Fruit fly (Drosophila melanogaster) Kc167 (cell line): ENCODE data around the gene CG3987.

Experiments used
- Sin3A ChIP-seq: fragments of >200 bp; optimal IDR thresholded peaks from 2 replicates; lab custom pipeline; 2018; ENCODE audit warnings: missing external identifiers
- h ChIP-seq: fragments of >200 bp; optimal IDR thresholded peaks from 3 replicates; lab custom pipeline; 2018; ENCODE audit warnings: missing external identifiers
- insv ChIP-seq: fragments of >200 bp; optimal IDR thresholded peaks from 3 replicates; lab custom pipeline; 2018; ENCODE audit warnings: missing external identifiers
- psq ChIP-seq: fragments of >200 bp; optimal IDR thresholded peaks from 2 replicates; lab custom pipeline; 2017; ENCODE audit warnings: missing external identifiers

dm6 chr3R:15128060-15128459 lies 11.7 kb upstream of the CG3987 start:
- no peak for TF ChIP-seq psq (lab: Kevin White, UChicago)
- no peak for TF ChIP-seq h
- no peak for TF ChIP-seq insv (lab: Kevin White, UChicago)
- no peak for TF ChIP-seq Sin3A (lab: Kevin White, UChicago)
